Worm (Caenorhabditis elegans) whole organism, early embryonic: ENCODE results near the gene fbxa-134.

Experiments used
- ama-1 ChIP-seq: fragments of 150-350 bp; optimal IDR thresholded peaks from 2 replicates; lab custom pipeline; 2014
- ets-7 ChIP-seq: sonication (generic microtip); optimal IDR thresholded peaks from 2 replicates; lab custom pipeline; 2016; ENCODE audit warnings: missing genotype, missing genetic modification characterization, missing compliant biosample characterization
- scrt-1 ChIP-seq: fragments of 200-800 bp; sonication (Bioruptor generic); IDR thresholded peaks from 2 replicates; pipeline ENCODE4 v1.3.6; 2022; ENCODE audit warnings: missing genetic modification characterization, missing compliant biosample characterization
- tbx-37 ChIP-seq: fragments of 200-800 bp; sonication (Bioruptor generic); conservative IDR thresholded peaks from 2 replicates; pipeline ENCODE4 v1.3.6; 2022; ENCODE audit warnings: missing genetic modification reagents, missing genetic modification characterization, missing compliant biosample characterization

ce11 chrV:17322397-17322909 is 30.2 kb downstream of the fbxa-134 start, which contains the start of gene F31E9.3:
- TF ChIP-seq tbx-37 (no peak), ama-1 (lab: Kevin White, UChicago) (no peak), ets-7 (tag; lab: Kevin White, UChicago) (no peak), scrt-1 (no peak)
